Fruit fly (Drosophila melanogaster) whole organism, embryonic: ENCODE results near the gene bbg.
A peak's percentile ranks its signal among the peaks of the same experiment; 100 is the strongest.

ENCODE experiments used
- Bdp1 ChIP-seq: fragments of 200-800 bp; sonication (Bioruptor generic); optimal IDR thresholded peaks from 3 replicates; lab custom pipeline; 2016; ENCODE audit warnings: missing biosample characterization, missing genetic modification characterization
- Blimp-1 ChIP-seq: fragments of 200-800 bp; sonication (Bioruptor generic); optimal IDR thresholded peaks from 3 replicates; lab custom pipeline; 2018; ENCODE audit warnings: missing biosample characterization, missing genetic modification characterization, mild to moderate bottlenecking, moderate library complexity, missing genetic modification reagents
- CG10321 ChIP-seq: fragments of 200-800 bp; sonication (Bioruptor generic); IDR thresholded peaks from 2 replicates; pipeline ENCODE4 v1.3.6; 2022; ENCODE audit warnings: missing biosample characterization, missing genetic modification characterization
- CG10565 ChIP-seq: fragments of 200-800 bp; sonication (Bioruptor generic); optimal IDR thresholded peaks from 3 replicates; lab custom pipeline; 2016; ENCODE audit warnings: missing biosample characterization, mild to moderate bottlenecking, missing genetic modification characterization
- CG10979 ChIP-seq: fragments of 200-800 bp; sonication (Bioruptor generic); optimal IDR thresholded peaks from 2 replicates; lab custom pipeline; 2018; ENCODE audit warnings: missing biosample characterization, mild to moderate bottlenecking, missing genetic modification characterization, moderate library complexity
- CG12104 ChIP-seq: fragments of 200-800 bp; sonication (Bioruptor generic); optimal IDR thresholded peaks from 3 replicates; lab custom pipeline; 2016; ENCODE audit warnings: missing biosample characterization, missing genetic modification characterization
- CG13287 ChIP-seq: fragments of 200-800 bp; sonication (Bioruptor generic); IDR thresholded peaks from 2 replicates; pipeline ENCODE4 v1.3.6; 2022; ENCODE audit warnings: missing biosample characterization, missing genetic modification characterization; ENCODE audit not compliant: partially characterized antibody
- CG14710 ChIP-seq: fragments of 200-800 bp; sonication (Bioruptor generic); optimal IDR thresholded peaks from 3 replicates; lab custom pipeline; 2019; ENCODE audit warnings: missing biosample characterization, mild to moderate bottlenecking, missing genetic modification characterization, moderate library complexity
- CG1602 ChIP-seq: fragments of 200-800 bp; sonication (Bioruptor generic); optimal IDR thresholded peaks from 3 replicates; lab custom pipeline; 2016; ENCODE audit warnings: missing biosample characterization, missing genetic modification characterization
- CG17186 ChIP-seq: fragments of 200-800 bp; sonication (Bioruptor generic); optimal IDR thresholded peaks from 3 replicates; lab custom pipeline; 2017; ENCODE audit warnings: missing biosample characterization, missing genetic modification reagents, missing genetic modification characterization
- CG17612 ChIP-seq: fragments of 200-800 bp; sonication (Bioruptor generic); IDR thresholded peaks from 2 replicates; pipeline ENCODE4 v1.3.6; 2022; ENCODE audit warnings: missing biosample characterization, missing genetic modification characterization
- CG18011 ChIP-seq: fragments of 200-800 bp; sonication (Bioruptor generic); optimal IDR thresholded peaks from 2 replicates; lab custom pipeline; 2017; ENCODE audit warnings: missing biosample characterization, missing genetic modification characterization, mild to moderate bottlenecking, moderate library complexity, missing genotype
- CG1832 ChIP-seq: fragments of 200-800 bp; sonication (Bioruptor generic); optimal IDR thresholded peaks from 2 replicates; lab custom pipeline; 2017; ENCODE audit warnings: missing biosample characterization, mild to moderate bottlenecking, missing genetic modification characterization, inconsistent platforms
- CG2678 ChIP-seq: fragments of 200-800 bp; sonication (Bioruptor generic); optimal IDR thresholded peaks from 3 replicates; lab custom pipeline; 2019; ENCODE audit warnings: missing biosample characterization, mild to moderate bottlenecking, missing genetic modification characterization, moderate library complexity
- CG2712 ChIP-seq: fragments of 200-800 bp; optimal IDR thresholded peaks from 3 replicates; lab custom pipeline; 2019; ENCODE audit warnings: missing biosample characterization, mild to moderate bottlenecking, missing genetic modification characterization, moderate library complexity
- CG31441 ChIP-seq: fragments of 200-800 bp; sonication (Bioruptor generic); IDR thresholded peaks from 2 replicates; pipeline ENCODE4 v1.3.6; 2022; ENCODE audit warnings: missing biosample characterization, missing genetic modification characterization
- CG3407 ChIP-seq: fragments of 200-800 bp; sonication (Bioruptor generic); optimal IDR thresholded peaks from 2 replicates; lab custom pipeline; 2018; ENCODE audit warnings: missing biosample characterization, mild to moderate bottlenecking, missing genetic modification characterization
- CG4424 ChIP-seq: fragments of 200-800 bp; sonication (Bioruptor generic); optimal IDR thresholded peaks from 3 replicates; lab custom pipeline; 2016; ENCODE audit warnings: missing biosample characterization, missing genetic modification characterization
- CG5180 ChIP-seq: fragments of 200-800 bp; sonication (Bioruptor generic); optimal IDR thresholded peaks from 3 replicates; lab custom pipeline; 2017; ENCODE audit warnings: missing biosample characterization, missing genetic modification characterization, mild to moderate bottlenecking, moderate library complexity, missing genetic modification reagents
- CG6813 ChIP-seq: fragments of 200-800 bp; sonication (Bioruptor generic); optimal IDR thresholded peaks from 2 replicates; lab custom pipeline; 2017; ENCODE audit warnings: missing biosample characterization, missing genetic modification characterization, mild to moderate bottlenecking, moderate library complexity, missing genetic modification reagents
- CG7357 ChIP-seq: fragments of 200-800 bp; sonication (Bioruptor generic); IDR thresholded peaks from 3 replicates; pipeline ENCODE4 v1.3.6; 2022; ENCODE audit warnings: missing biosample characterization, missing genetic modification characterization
- CG8290 ChIP-seq, 3 experiments: fragments of 200-800 bp; sonication (Bioruptor generic); optimal IDR thresholded peaks; 2 replicates each; lab custom pipeline; 2016 to 2019; ENCODE audit warnings: missing biosample characterization in 3 of 3, missing genetic modification characterization in 3 of 3, mild to moderate bottlenecking in 2 of 3, moderate library complexity in 1 of 3
- CG8944 ChIP-seq: fragments of 200-800 bp; sonication (Bioruptor generic); optimal IDR thresholded peaks from 3 replicates; lab custom pipeline; 2016; ENCODE audit warnings: missing biosample characterization, missing genetic modification characterization
- CG9727 ChIP-seq: fragments of 200-800 bp; sonication (Bioruptor generic); optimal IDR thresholded peaks from 3 replicates; lab custom pipeline; 2017; ENCODE audit warnings: missing biosample characterization, mild to moderate bottlenecking, missing genetic modification characterization
- CHES-1-like ChIP-seq: fragments of 200-800 bp; sonication (Bioruptor generic); optimal IDR thresholded peaks from 2 replicates; lab custom pipeline; 2016; ENCODE audit warnings: missing biosample characterization, missing genetic modification characterization
- Hey ChIP-seq: fragments of 200-800 bp; sonication (Bioruptor generic); optimal IDR thresholded peaks from 3 replicates; lab custom pipeline; 2018; ENCODE audit warnings: missing biosample characterization, mild to moderate bottlenecking, missing genetic modification characterization
- Hsf ChIP-seq: fragments of 200-800 bp; sonication (Bioruptor generic); optimal IDR thresholded peaks from 3 replicates; lab custom pipeline; 2016; ENCODE audit warnings: missing biosample characterization, missing genetic modification characterization
- Lim3 ChIP-seq: fragments of 200-800 bp; sonication (Bioruptor generic); IDR thresholded peaks from 2 replicates; pipeline ENCODE4 v1.3.6; 2022; ENCODE audit warnings: missing biosample characterization, missing genetic modification characterization
- Lpt ChIP-seq: fragments of >200 bp; optimal IDR thresholded peaks from 2 replicates; lab custom pipeline; 2018; ENCODE audit warnings: missing biosample characterization, missing genetic modification characterization
- PHDP ChIP-seq: fragments of 200-800 bp; sonication (Bioruptor generic); optimal IDR thresholded peaks from 3 replicates; lab custom pipeline; 2018; ENCODE audit warnings: missing biosample characterization, mild to moderate bottlenecking, missing genetic modification characterization, moderate library complexity
- Sox100B ChIP-seq: fragments of 200-800 bp; sonication (Bioruptor generic); optimal IDR thresholded peaks from 3 replicates; lab custom pipeline; 2018; ENCODE audit warnings: missing biosample characterization, mild to moderate bottlenecking, missing genetic modification characterization
- Sry-δ ChIP-seq: fragments of 200-800 bp; sonication (Bioruptor generic); optimal IDR thresholded peaks from 2 replicates; lab custom pipeline; 2016; ENCODE audit warnings: missing biosample characterization, missing genetic modification characterization
- Taf1 ChIP-seq: fragments of 200-800 bp; sonication (Bioruptor generic); IDR thresholded peaks from 2 replicates; pipeline ENCODE4 v1.3.6; 2022; ENCODE audit warnings: missing biosample characterization, missing genetic modification characterization
- Tbp ChIP-seq: fragments of >200 bp; optimal IDR thresholded peaks from 2 replicates; lab custom pipeline; 2018; ENCODE audit warnings: missing biosample characterization, missing genetic modification characterization
- chm ChIP-seq: fragments of 200-800 bp; sonication (Bioruptor generic); IDR thresholded peaks from 2 replicates; pipeline ENCODE4 v1.3.6; 2022; ENCODE audit warnings: missing biosample characterization, missing genetic modification characterization
- dm ChIP-seq: fragments of 200-800 bp; sonication (Bioruptor generic); optimal IDR thresholded peaks from 3 replicates; lab custom pipeline; 2016; ENCODE audit warnings: missing biosample characterization, missing genetic modification characterization
- ken ChIP-seq: fragments of 200-800 bp; sonication (Bioruptor generic); IDR thresholded peaks from 3 replicates; pipeline ENCODE4 v1.3.6; 2022; ENCODE audit warnings: missing biosample characterization, missing genetic modification characterization
- lab ChIP-seq: fragments of 200-800 bp; sonication (Bioruptor generic); optimal IDR thresholded peaks from 3 replicates; lab custom pipeline; 2017; ENCODE audit warnings: missing biosample characterization, missing genetic modification characterization, mild to moderate bottlenecking, moderate library complexity, missing genetic modification reagents
- lov ChIP-seq, 2 experiments: fragments of 200-800 bp in 1 of 2; fragments of >200 bp in 1 of 2; sonication (Bioruptor generic) in 1 of 2; IDR thresholded peaks in 1 of 2; optimal IDR thresholded peaks in 1 of 2; 2 replicates in 1 of 2; 3 replicates in 1 of 2; pipeline versions ENCODE4 v1.3.6 to Lab custom; 2017 to 2022; ENCODE audit warnings: missing biosample characterization in 1 of 2, missing genetic modification characterization in 1 of 2
- nmo ChIP-seq: fragments of 200-800 bp; sonication (Bioruptor generic); optimal IDR thresholded peaks from 2 replicates; lab custom pipeline; 2018; ENCODE audit warnings: missing biosample characterization, mild to moderate bottlenecking, missing genetic modification characterization, moderate library complexity
- peb ChIP-seq: fragments of 200-800 bp; sonication (Bioruptor generic); IDR thresholded peaks from 2 replicates; pipeline ENCODE4 v1.3.6; 2022; ENCODE audit warnings: missing biosample characterization, missing genetic modification characterization
- phol ChIP-seq: fragments of 200-800 bp; sonication (Bioruptor generic); optimal IDR thresholded peaks from 3 replicates; lab custom pipeline; 2018; ENCODE audit warnings: missing biosample characterization, mild to moderate bottlenecking, missing genetic modification characterization, moderate library complexity
- ranshi ChIP-seq: fragments of 200-800 bp; sonication (Bioruptor generic); IDR thresholded peaks from 2 replicates; pipeline ENCODE4 v1.3.6; 2022; ENCODE audit warnings: missing biosample characterization, missing genetic modification characterization
- salm ChIP-seq: fragments of 200-800 bp; sonication (Bioruptor generic); optimal IDR thresholded peaks from 2 replicates; lab custom pipeline; 2018; ENCODE audit warnings: missing biosample characterization, mild to moderate bottlenecking, missing genetic modification characterization
- sim ChIP-seq: fragments of 200-800 bp; sonication (Bioruptor generic); IDR thresholded peaks from 2 replicates; pipeline ENCODE4 v1.3.6; 2022; ENCODE audit warnings: missing biosample characterization, missing genetic modification characterization
- so ChIP-seq: fragments of 200-800 bp; sonication (Bioruptor generic); IDR thresholded peaks from 3 replicates; pipeline ENCODE4 v1.3.6; 2022; ENCODE audit warnings: missing biosample characterization, missing genetic modification characterization
- tin ChIP-seq: fragments of 200-800 bp; sonication (Bioruptor generic); optimal IDR thresholded peaks from 3 replicates; lab custom pipeline; 2016; ENCODE audit warnings: missing biosample characterization, missing genetic modification characterization
- tna ChIP-seq: fragments of 200-800 bp; sonication (Bioruptor generic); IDR thresholded peaks from 2 replicates; pipeline ENCODE4 v1.3.6; 2022; ENCODE audit warnings: missing biosample characterization, missing genetic modification characterization; ENCODE audit not compliant: partially characterized antibody
- wor ChIP-seq: fragments of 200-800 bp; sonication (Bioruptor generic); IDR thresholded peaks from 2 replicates; pipeline ENCODE4 v1.3.6; 2022; ENCODE audit warnings: missing biosample characterization, missing genetic modification characterization
- yki ChIP-seq: fragments of >200 bp; optimal IDR thresholded peaks from 3 replicates; lab custom pipeline; 2018
- zen2 ChIP-seq: fragments of 200-800 bp; sonication (Bioruptor generic); IDR thresholded peaks from 3 replicates; pipeline ENCODE4 v1.3.6; 2022; ENCODE audit warnings: missing biosample characterization, missing genetic modification characterization; ENCODE audit not compliant: partially characterized antibody

The bbg gene

DNA sequence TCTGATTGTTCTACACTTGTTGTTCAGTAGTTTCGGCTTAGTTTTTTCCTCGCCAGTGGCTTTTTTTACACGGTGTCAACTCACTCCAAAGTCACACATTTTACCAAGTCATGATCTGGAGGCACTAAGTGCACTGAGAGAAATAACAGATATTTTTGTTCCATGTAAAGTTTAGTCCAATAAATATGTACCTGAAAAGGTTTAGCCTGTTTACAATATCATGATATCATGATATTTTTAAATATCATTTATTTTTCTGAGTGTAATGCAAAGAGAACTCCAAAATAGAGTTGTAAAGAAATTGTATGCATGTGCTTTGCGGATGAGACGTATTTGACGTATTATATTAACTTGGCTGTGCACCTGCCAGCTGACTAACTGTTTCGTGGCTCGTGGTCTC is 4.3 kb downstream of the bbg start (continued):
- TF ChIP-seq Hsf (GFP tag; lab: Kevin White, UChicago) (no peak), CG10321 (GFP tag; lab: Robert Waterston, UW) (no peak), CG10979 (peak; percentile 51), Blimp-1 (peak; percentile 65), sim (no peak), CG2712 (tag; lab: Kevin White, UChicago) (peak; percentile 26), Sox100B (peak; percentile 5), yki (lab: Kevin White, UChicago) (no peak), CG1832 (GFP tag; lab: Kevin White, UChicago) (no peak), PHDP (tag; lab: Kevin White, UChicago) (peak; percentile 2), peb (GFP tag; lab: Robert Waterston, UW) (no peak), CG18011 (GFP tag; lab: Kevin White, UChicago) (no peak), Sry-δ (GFP tag; lab: Kevin White, UChicago) (no peak), Hey (tag; lab: Kevin White, UChicago) (no peak), Lpt (GFP tag; lab: Kevin White, UChicago) (no peak), CG8290 (GFP tag; optimal IDR thresholded peaks at IDR 0.05; lab: Kevin White, UChicago) (no peak), CG8290 (tag; optimal IDR thresholded peaks at IDR 0.05; lab: Kevin White, UChicago) (no peak), Bdp1 (no peak), ken (no peak), Taf1 (GFP tag; lab: Robert Waterston, UW) (no peak), CG1602 (GFP tag; lab: Kevin White, UChicago) (peak; percentile 7), ranshi (GFP tag; lab: Robert Waterston, UW) (peak; percentile 32; the same call in 1 of the 2 replicates), zen2 (GFP tag; lab: Robert Waterston, UW) (no peak), CG9727 (peak; percentile 16), so (GFP tag; lab: Robert Waterston, UW) (no peak), tna (no peak), CG5180 (GFP tag; lab: Kevin White, UChicago) (no peak), CG6813 (GFP tag; lab: Kevin White, UChicago) (no peak), lab (GFP tag; lab: Kevin White, UChicago) (peak; percentile 45), CG2678 (tag; lab: Kevin White, UChicago) (peak; percentile 41), CG13287 (GFP tag; lab: Robert Waterston, UW) (no peak), salm (no peak), phol (peak; percentile 36), dm (no peak), CG10565 (GFP tag; lab: Kevin White, UChicago) (no peak), CG7357 (GFP tag; lab: Robert Waterston, UW) (no peak), lov (optimal IDR thresholded peaks at IDR 0.05; lab: Kevin White, UChicago) (no peak), lov (GFP tag; IDR thresholded peaks at IDR 0.05; lab: Robert Waterston, UW) (no peak), CG4424 (GFP tag; lab: Kevin White, UChicago) (no peak), CG17186 (no peak), tin (GFP tag; lab: Kevin White, UChicago) (peak; percentile 12), CG12104 (GFP tag; lab: Kevin White, UChicago) (no peak), CG31441 (GFP tag; lab: Robert Waterston, UW) (0 out of 2 replicates have a peak, but pooled peaks have one; percentile 36), CG8944 (GFP tag; lab: Kevin White, UChicago) (no peak), chm (GFP tag; lab: Robert Waterston, UW) (no peak), Tbp (GFP tag; lab: Kevin White, UChicago) (no peak), CG14710 (tag; lab: Kevin White, UChicago) (peak; percentile 19), nmo (GFP tag; lab: Kevin White, UChicago) (peak; percentile 3), wor (GFP tag; lab: Robert Waterston, UW) (no peak), CG3407 (no peak), CG17612 (GFP tag; lab: Robert Waterston, UW) (no peak), CHES-1-like (GFP tag; lab: Kevin White, UChicago) (no peak), Lim3 (GFP tag; lab: Robert Waterston, UW) (no peak)
